Worm (Caenorhabditis elegans) whole organism, L4 larva: ENCODE data around the gene doxa-1.

Experiments
- ZK337.2 ChIP-seq: fragments of 200-800 bp; sonication (Bioruptor generic); IDR thresholded peaks from 2 replicates; pipeline ENCODE4 v1.3.6; 2022; ENCODE audit warnings: missing genetic modification reagents, missing genetic modification characterization, missing compliant biosample characterization
- fkh-10 ChIP-seq: fragments of 150-350 bp; optimal IDR thresholded peaks from 2 replicates; lab custom pipeline; 2014; ENCODE audit warnings: missing biosample characterization, missing genetic modification reagents, missing genetic modification characterization
- hif-1 ChIP-seq, 2 experiments: sonication (generic microtip); optimal IDR thresholded peaks; 2 replicates each; lab custom pipeline; 2016 to 2017; ENCODE audit warnings: missing compliant biosample characterization in 2 of 2, missing genetic modification characterization in 2 of 2, missing genetic modification reagents in 2 of 2, missing genotype in 2 of 2, mild to moderate bottlenecking in 1 of 2
- mes-2 ChIP-seq: sonication (generic microtip); optimal IDR thresholded peaks from 2 replicates; lab custom pipeline; 2016; ENCODE audit warnings: missing genotype, mild to moderate bottlenecking, missing genetic modification characterization, missing compliant biosample characterization; ENCODE audit not compliant: poor library complexity, severe bottlenecking
- pqm-1 ChIP-seq: sonication (generic microtip); optimal IDR thresholded peaks from 2 replicates; lab custom pipeline; 2017; ENCODE audit warnings: missing biosample characterization, missing genetic modification characterization
- skn-1 ChIP-seq: fragments of 150-350 bp; optimal IDR thresholded peaks from 2 replicates; lab custom pipeline; 2014; ENCODE audit warnings: missing biosample characterization, missing genetic modification characterization
- unc-39 ChIP-seq: sonication (generic microtip); optimal IDR thresholded peaks from 2 replicates; lab custom pipeline; 2017; ENCODE audit warnings: missing biosample characterization, missing genetic modification characterization

DNA sequence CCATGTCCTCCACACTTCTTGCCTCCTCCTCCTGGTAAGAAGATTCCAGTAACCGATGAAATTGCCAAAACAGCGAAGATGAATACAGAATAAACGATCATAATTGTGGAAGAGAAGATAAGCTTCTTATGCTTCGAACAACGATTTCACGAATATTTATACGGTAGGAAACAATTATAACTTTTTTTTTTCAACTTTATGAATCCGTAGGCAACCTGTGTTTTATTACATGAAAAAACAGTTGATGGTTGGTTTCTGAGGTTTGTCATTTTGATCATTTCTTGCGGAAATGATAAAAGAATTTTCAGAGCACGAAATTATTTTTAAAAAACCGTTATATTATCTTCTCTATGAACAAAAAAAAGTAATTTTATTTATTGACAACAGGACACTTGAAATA lies 10.0 kb downstream of the doxa-1 start, which contains the start of gene fipr-16:
- TF ChIP-seq ZK337.2 (GFP tag; lab: Robert Waterston, UW) (no peak), unc-39 (no peak), pqm-1 (no peak), skn-1 (no peak), fkh-10 (GFP tag; lab: Kevin White, UChicago) (no peak), mes-2 (tag; lab: Kevin White, UChicago) (no peak), hif-1 (tag; optimal IDR thresholded peaks at IDR 0.05; lab: Kevin White, UChicago) (no peak)
